Fruit fly (Drosophila melanogaster): ENCODE results near the gene t-Grip84.

t-Grip84 gene

DNA sequence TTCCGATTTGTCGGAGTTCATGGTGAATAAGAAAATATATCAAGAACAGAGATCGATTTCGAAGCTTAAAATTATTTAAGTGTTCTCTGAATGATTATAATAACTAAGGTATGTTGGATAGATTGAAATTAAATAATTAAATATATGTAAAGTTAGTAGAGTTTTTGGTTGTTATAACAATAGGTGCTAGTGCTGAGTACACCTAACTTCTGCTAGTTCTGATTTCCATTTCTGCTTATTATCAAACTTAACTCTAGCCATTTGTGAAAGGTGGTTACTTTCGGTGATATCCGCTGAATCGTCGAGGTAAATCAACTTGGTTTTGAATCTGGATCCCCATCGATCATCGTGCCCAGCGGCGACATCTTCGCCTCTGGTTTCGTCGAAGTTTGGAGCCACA is at the start of gene t-Grip84:
Gene t-Grip84 (minus strand): TSS at position 101 of the 400 bp plus-strand sequence.
- TF ChIP-seq ss (GFP tag; optimal IDR thresholded peaks at IDR 0.05) (no peak), CG8119 (GFP tag; IDR thresholded peaks at IDR 0.05) (no peak), Eip78C (GFP tag) (no peak), CG3032 (tag; optimal IDR thresholded peaks at IDR 0.05) (no peak), eg (GFP tag; IDR thresholded peaks at IDR 0.05) (no peak), pdm3 (GFP tag; optimal IDR thresholded peaks at IDR 0.05) (no peak), spab (GFP tag; optimal IDR thresholded peaks at IDR 0.05) (no peak), Blimp-1 (GFP tag; optimal IDR thresholded peaks at IDR 0.05) (no peak), CG3919 (GFP tag; optimal IDR thresholded peaks at IDR 0.05) (no peak), vri (GFP tag; optimal IDR thresholded peaks at IDR 0.05) (no peak), CG4318 (GFP tag; optimal IDR thresholded peaks at IDR 0.05) (no peak), cyc (GFP tag; optimal IDR thresholded peaks at IDR 0.05) (no peak), svp (GFP tag) (no peak), Sox15 (GFP tag; optimal IDR thresholded peaks at IDR 0.05) (no peak), fkh (GFP tag; optimal IDR thresholded peaks at IDR 0.05) (no peak), esn (GFP tag; optimal IDR thresholded peaks at IDR 0.05) (no peak), Ets21C (GFP tag; optimal IDR thresholded peaks at IDR 0.05) (no peak), CG32006 (GFP tag; optimal IDR thresholded peaks at IDR 0.05) (no peak), CG10669 (GFP tag; optimal IDR thresholded peaks at IDR 0.05) (no peak)

DNA sequence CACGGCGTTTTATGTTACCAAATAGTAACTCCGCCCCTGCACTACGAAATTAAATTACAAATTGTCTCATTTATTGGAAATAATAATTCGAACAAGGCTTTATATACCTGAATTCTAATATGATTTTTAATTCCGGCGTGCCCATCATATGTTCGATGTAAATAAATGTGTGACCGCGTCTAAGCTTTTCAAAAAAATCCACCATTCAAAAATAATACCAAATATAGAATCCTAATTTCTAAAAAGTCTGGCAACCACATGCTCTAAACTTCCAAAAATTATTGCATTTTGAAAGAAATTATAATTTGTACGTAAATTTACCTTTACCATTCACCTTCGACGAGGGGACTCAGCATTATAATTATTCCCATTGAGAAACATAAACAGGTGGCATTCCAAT is 49.5 kb upstream of the t-Grip84 start, which contains the start of gene Urm1:
Gene Urm1 (minus strand): TSS at position 150 of the 400 bp plus-strand sequence.
- no peak for TF ChIP-seq Eip93F (GFP tag; optimal IDR thresholded peaks at IDR 0.05)

- TF ChIP-seq Eip78C (GFP tag) (peak; percentile 28), dac (GFP tag; optimal IDR thresholded peaks at IDR 0.05) (no peak), Hr4 (GFP tag; optimal IDR thresholded peaks at IDR 0.05) (no peak), OdsH (GFP tag; optimal IDR thresholded peaks at IDR 0.05) (no peak)
Measured at dm6 chr3L:7639533-7639932, 48.7 kb upstream of the t-Grip84 start.

- TF ChIP-seq Gug (GFP tag; IDR thresholded peaks at IDR 0.05) (peak; percentile 56; the same call in 1 of the 2 replicates), CG6808 (GFP tag; optimal IDR thresholded peaks at IDR 0.05) (no peak)
Measured at dm6 chr3L:7634743-7635469, 44.1 kb upstream of the t-Grip84 start.

DNA sequence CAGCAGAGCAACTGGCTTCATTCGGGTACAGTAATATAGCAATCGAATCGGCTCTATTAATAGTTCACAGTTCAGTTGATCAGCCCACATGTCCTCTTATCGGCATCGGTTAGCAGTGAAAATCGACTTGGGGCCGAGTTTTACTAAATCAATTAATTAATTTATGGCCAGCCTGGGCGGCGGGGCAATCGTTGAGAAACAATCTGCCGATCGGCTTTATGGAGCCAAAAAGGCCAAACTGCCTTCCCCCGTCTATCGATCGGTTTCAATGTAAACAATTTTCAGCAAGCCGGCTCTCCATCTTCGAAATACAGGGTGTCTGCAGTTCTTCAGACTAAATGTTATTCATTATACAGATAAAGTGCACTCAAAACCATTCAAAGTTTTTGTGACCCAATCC is 42.8 kb upstream of the t-Grip84 start:
- TF ChIP-seq salr (GFP tag; optimal IDR thresholded peaks at IDR 0.05) (no peak), Smox (GFP tag; optimal IDR thresholded peaks at IDR 0.05) (no peak), Hr4 (GFP tag; optimal IDR thresholded peaks at IDR 0.05) (no peak), CG8632 (GFP tag; optimal IDR thresholded peaks at IDR 0.05) (no peak), svp (GFP tag) (peak; percentile 92), achi (GFP tag; optimal IDR thresholded peaks at IDR 0.05) (no peak), Blimp-1 (GFP tag; optimal IDR thresholded peaks at IDR 0.05) (no peak)

dm6 chr3L:7632540-7633263 is 41.9 kb upstream of the t-Grip84 start:
- TF ChIP-seq CG8119 (GFP tag; IDR thresholded peaks at IDR 0.05) = peak; percentile 79
- peak; percentile 59 for TF ChIP-seq CG3032 (tag; optimal IDR thresholded peaks at IDR 0.05)
- peak; percentile 44 for TF ChIP-seq CG6276 (GFP tag; optimal IDR thresholded peaks at IDR 0.05)
- TF ChIP-seq CG6808 (GFP tag; optimal IDR thresholded peaks at IDR 0.05) = peak; percentile 55
- no peak for TF ChIP-seq Sox15 (GFP tag; optimal IDR thresholded peaks at IDR 0.05)
- peak; percentile 12 for TF ChIP-seq CG11762 (GFP tag; optimal IDR thresholded peaks at IDR 0.05; ENCODE audit: insufficient read depth)
- TF ChIP-seq Eip93F (GFP tag; optimal IDR thresholded peaks at IDR 0.05) = no peak
- TF ChIP-seq esn (GFP tag; optimal IDR thresholded peaks at IDR 0.05) = no peak
- TF ChIP-seq CG6854 (GFP tag; optimal IDR thresholded peaks at IDR 0.05) = no peak
- peak; percentile 46 for TF ChIP-seq achi (GFP tag; optimal IDR thresholded peaks at IDR 0.05)
- TF ChIP-seq CG3919 (GFP tag; optimal IDR thresholded peaks at IDR 0.05) = peak; percentile 49
- TF ChIP-seq lz (GFP tag; optimal IDR thresholded peaks at IDR 0.05) = no peak
- peak; percentile 39 for TF ChIP-seq fd59A (GFP tag; optimal IDR thresholded peaks at IDR 0.05)
- peak; percentile 83 for TF ChIP-seq CG32006 (GFP tag; optimal IDR thresholded peaks at IDR 0.05)
- peak; percentile 40 for TF ChIP-seq spab (GFP tag; optimal IDR thresholded peaks at IDR 0.05)
- no peak for TF ChIP-seq CG7368 (GFP tag; optimal IDR thresholded peaks at IDR 0.05)
- no peak for TF ChIP-seq topi (GFP tag; optimal IDR thresholded peaks at IDR 0.05)
- TF ChIP-seq CG10631 (GFP tag; optimal IDR thresholded peaks at IDR 0.05) = peak; percentile 61
- no peak for TF ChIP-seq Blimp-1 (GFP tag; optimal IDR thresholded peaks at IDR 0.05)
- TF ChIP-seq net (GFP tag; optimal IDR thresholded peaks at IDR 0.05) = peak; percentile 58

Measured in whole organism, prepupa.